Worm (Caenorhabditis elegans): ENCODE results near the gene srh-173.

ce11 chrV:20022996-20023456 lies 49.9 kb downstream of the srh-173 start, which contains the start of gene lgc-55:
- no peak for TF ChIP-seq ceh-14 (tag; optimal IDR thresholded peaks at IDR 0.05)
- TF ChIP-seq ceh-2 (tag; optimal IDR thresholded peaks at IDR 0.05) = no peak
- TF ChIP-seq ama-1 (optimal IDR thresholded peaks at IDR 0.05) = no peak
- TF ChIP-seq nfya-1 (tag; optimal IDR thresholded peaks at IDR 0.05) = no peak
- no peak for TF ChIP-seq C08G9.2 (tag; optimal IDR thresholded peaks at IDR 0.05)
- TF ChIP-seq pros-1 (tag; optimal IDR thresholded peaks at IDR 0.05) = no peak
- no peak for TF ChIP-seq ahr-1 (tag; optimal IDR thresholded peaks at IDR 0.05)
- no peak for TF ChIP-seq ceh-34 (tag; optimal IDR thresholded peaks at IDR 0.05)
- TF ChIP-seq tbx-2 (tag; optimal IDR thresholded peaks at IDR 0.05) = no peak
- TF ChIP-seq T23F11.4 (GFP tag; optimal IDR thresholded peaks at IDR 0.05) = no peak
- TF ChIP-seq sdc-2 (tag; optimal IDR thresholded peaks at IDR 0.05) = no peak
- no peak for TF ChIP-seq nhr-11 (tag; optimal IDR thresholded peaks at IDR 0.05)
- TF ChIP-seq ceh-22 (tag; optimal IDR thresholded peaks at IDR 0.05) = no peak
- TF ChIP-seq unc-55 (GFP tag; optimal IDR thresholded peaks at IDR 0.05) = no peak
